Worm (Caenorhabditis elegans) whole organism, midembryonic: ENCODE results near the gene ins-11.

Experiments used
- T22C8.4 ChIP-seq: fragments of 200-800 bp; sonication (Bioruptor generic); IDR thresholded peaks from 2 replicates; pipeline ENCODE4 v1.3.6; 2022; ENCODE audit warnings: missing genetic modification characterization, missing compliant biosample characterization
- cog-1 ChIP-seq: sonication (generic microtip); optimal IDR thresholded peaks from 2 replicates; lab custom pipeline; 2016; ENCODE audit warnings: missing genetic modification characterization, missing compliant biosample characterization
- flt-1 ChIP-seq: fragments of 200-800 bp; sonication (Bioruptor generic); IDR thresholded peaks from 2 replicates; pipeline ENCODE4 v1.3.6; 2022; ENCODE audit warnings: missing genetic modification characterization, missing compliant biosample characterization
- ztf-29 ChIP-seq: fragments of 200-800 bp; sonication (Bioruptor generic); IDR thresholded peaks from 2 replicates; pipeline ENCODE4 v1.3.6; 2022; ENCODE audit warnings: missing genetic modification reagents, missing genetic modification characterization, missing compliant biosample characterization

DNA sequence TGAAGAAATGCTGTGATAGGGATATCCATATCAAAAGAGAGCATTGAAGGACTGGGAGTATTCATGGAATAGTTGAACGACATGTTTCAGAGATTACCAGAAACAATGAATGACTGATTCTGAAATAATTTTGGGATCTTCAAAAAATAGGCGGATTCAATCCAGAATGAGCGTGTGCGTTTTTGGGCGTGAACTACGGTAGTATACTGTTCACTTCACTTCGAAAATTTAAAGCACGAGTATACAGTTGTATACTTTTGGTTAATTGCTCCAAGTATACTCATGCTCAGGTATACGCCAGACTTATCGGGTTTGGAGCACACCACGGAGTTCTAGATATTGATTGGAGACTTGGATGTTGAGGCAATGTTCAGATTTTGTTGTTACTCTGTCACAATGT, 31.2 kb upstream of the ins-11 start, which contains the start of gene tbx-35:
- TF ChIP-seq ztf-29, result no peak
- no peak for TF ChIP-seq flt-1 (GFP tag; lab: Robert Waterston, UW)
- no peak for TF ChIP-seq cog-1 (tag; lab: Kevin White, UChicago)
- no peak for TF ChIP-seq T22C8.4 (GFP tag; lab: Robert Waterston, UW)
